Fruit fly (Drosophila melanogaster) whole organism, embryonic: ENCODE data around the gene CG15814.

Experiments used
- Adf1 ChIP-seq: fragments of 200-800 bp; sonication (Bioruptor generic); IDR thresholded peaks from 2 replicates; pipeline ENCODE4 v1.3.6; 2022; ENCODE audit warnings: missing biosample characterization, missing genetic modification characterization
- CG10543 ChIP-seq: fragments of 200-800 bp; sonication (Bioruptor generic); optimal IDR thresholded peaks from 3 replicates; lab custom pipeline; 2017; ENCODE audit warnings: missing biosample characterization, mild to moderate bottlenecking, missing genetic modification characterization, moderate library complexity
- CG10979 ChIP-seq: fragments of 200-800 bp; sonication (Bioruptor generic); optimal IDR thresholded peaks from 2 replicates; lab custom pipeline; 2018; ENCODE audit warnings: missing biosample characterization, mild to moderate bottlenecking, missing genetic modification characterization, moderate library complexity
- CG11398 ChIP-seq: fragments of 200-800 bp; sonication (Bioruptor generic); optimal IDR thresholded peaks from 2 replicates; lab custom pipeline; 2016; ENCODE audit warnings: missing biosample characterization, missing genetic modification characterization
- CG11456 ChIP-seq: fragments of 200-800 bp; sonication (Bioruptor generic); IDR thresholded peaks from 3 replicates; pipeline ENCODE4 v1.3.6; 2022; ENCODE audit warnings: missing biosample characterization, missing genetic modification characterization
- CG11560 ChIP-seq: fragments of 200-800 bp; sonication (Bioruptor generic); IDR thresholded peaks from 3 replicates; pipeline ENCODE4 v1.3.6; 2022; ENCODE audit warnings: missing biosample characterization, missing genetic modification characterization
- CG12744 ChIP-seq: fragments of 200-800 bp; sonication (Bioruptor generic); optimal IDR thresholded peaks from 2 replicates; lab custom pipeline; 2016; ENCODE audit warnings: missing biosample characterization, missing genetic modification characterization
- CG12769 ChIP-seq: fragments of 200-800 bp; sonication (Bioruptor generic); optimal IDR thresholded peaks from 2 replicates; lab custom pipeline; 2019; ENCODE audit warnings: missing biosample characterization, mild to moderate bottlenecking, missing genetic modification characterization, moderate library complexity
- CG14667 ChIP-seq: fragments of 200-800 bp; sonication (Bioruptor generic); IDR thresholded peaks from 2 replicates; pipeline ENCODE4 v1.3.6; 2022; ENCODE audit warnings: missing biosample characterization, missing genetic modification characterization
- CG18262 ChIP-seq: fragments of 200-800 bp; optimal IDR thresholded peaks from 3 replicates; lab custom pipeline; 2019; ENCODE audit warnings: missing biosample characterization, mild to moderate bottlenecking, missing genetic modification characterization, moderate library complexity
- CG2129 ChIP-seq: fragments of 200-800 bp; sonication (Bioruptor generic); IDR thresholded peaks from 2 replicates; pipeline ENCODE4 v1.3.6; 2022; ENCODE audit warnings: missing biosample characterization, missing genetic modification characterization; ENCODE audit not compliant: partially characterized antibody
- CG30020 ChIP-seq: fragments of 200-800 bp; optimal IDR thresholded peaks from 2 replicates; lab custom pipeline; 2019; ENCODE audit warnings: missing biosample characterization, mild to moderate bottlenecking, missing genetic modification characterization, moderate library complexity
- CG4730 ChIP-seq: fragments of 200-800 bp; sonication (Bioruptor generic); IDR thresholded peaks from 2 replicates; pipeline ENCODE4 v1.3.6; 2022; ENCODE audit warnings: missing biosample characterization, missing genetic modification characterization
- CG4854 ChIP-seq: fragments of 200-800 bp; sonication (Bioruptor generic); optimal IDR thresholded peaks from 2 replicates; lab custom pipeline; 2016; ENCODE audit warnings: missing biosample characterization, missing genetic modification characterization, inconsistent platforms
- CG6689 ChIP-seq: fragments of 200-800 bp; sonication (Bioruptor generic); IDR thresholded peaks from 2 replicates; pipeline ENCODE4 v1.3.6; 2022; ENCODE audit warnings: missing biosample characterization, missing genetic modification characterization
- CG7271 ChIP-seq: fragments of 200-800 bp; sonication (Bioruptor generic); optimal IDR thresholded peaks from 2 replicates; lab custom pipeline; 2018; ENCODE audit warnings: missing biosample characterization, mild to moderate bottlenecking, missing genetic modification characterization, moderate library complexity
- CG8290 ChIP-seq, 3 experiments: fragments of 200-800 bp; sonication (Bioruptor generic); optimal IDR thresholded peaks; 2 replicates each; lab custom pipeline; 2016 to 2019; ENCODE audit warnings: missing biosample characterization in 3 of 3, missing genetic modification characterization in 3 of 3, mild to moderate bottlenecking in 2 of 3, moderate library complexity in 1 of 3
- CG9876 ChIP-seq: fragments of 200-800 bp; sonication (Bioruptor generic); optimal IDR thresholded peaks from 2 replicates; lab custom pipeline; 2016; ENCODE audit warnings: missing biosample characterization, missing genetic modification characterization
- Camta ChIP-seq: fragments of 200-800 bp; sonication (Bioruptor generic); optimal IDR thresholded peaks from 2 replicates; lab custom pipeline; 2016; ENCODE audit warnings: missing biosample characterization, missing genetic modification characterization
- Doc3 ChIP-seq: fragments of 200-800 bp; sonication (Bioruptor generic); IDR thresholded peaks from 3 replicates; pipeline ENCODE4 v1.3.6; 2022; ENCODE audit warnings: missing biosample characterization, missing genetic modification characterization; ENCODE audit not compliant: partially characterized antibody
- Dref ChIP-seq: fragments of 200-800 bp; sonication (Bioruptor generic); IDR thresholded peaks from 2 replicates; pipeline ENCODE4 v1.3.6; 2022; ENCODE audit warnings: missing biosample characterization, missing genetic modification characterization
- ERR ChIP-seq: fragments of 200-800 bp; sonication (Bioruptor generic); optimal IDR thresholded peaks from 2 replicates; lab custom pipeline; 2016; ENCODE audit warnings: missing biosample characterization, missing genetic modification characterization
- Ets97D ChIP-seq: fragments of 200-800 bp; sonication (Bioruptor generic); optimal IDR thresholded peaks from 3 replicates; lab custom pipeline; 2016; ENCODE audit warnings: missing biosample characterization, missing genetic modification characterization
- HmgZ ChIP-seq: fragments of 200-800 bp; sonication (Bioruptor generic); optimal IDR thresholded peaks from 2 replicates; lab custom pipeline; 2018; ENCODE audit warnings: missing biosample characterization, mild to moderate bottlenecking, missing genetic modification characterization
- Neu2 ChIP-seq: fragments of 200-800 bp; sonication (Bioruptor generic); optimal IDR thresholded peaks from 3 replicates; lab custom pipeline; 2016; ENCODE audit warnings: missing biosample characterization, missing genetic modification characterization, borderline replicate concordance
- NfI ChIP-seq: fragments of 200-800 bp; sonication (Bioruptor generic); optimal IDR thresholded peaks from 3 replicates; lab custom pipeline; 2018; ENCODE audit warnings: missing biosample characterization, mild to moderate bottlenecking, missing genetic modification characterization, moderate library complexity
- Poxn ChIP-seq: fragments of 200-800 bp; sonication (Bioruptor generic); IDR thresholded peaks from 2 replicates; pipeline ENCODE4 v1.3.6; 2022; ENCODE audit warnings: missing biosample characterization, missing genetic modification characterization
- Sin3A ChIP-seq: fragments of >200 bp; optimal IDR thresholded peaks from 2 replicates; lab custom pipeline; 2018
- btn ChIP-seq: fragments of 200-800 bp; sonication (Bioruptor generic); optimal IDR thresholded peaks from 2 replicates; lab custom pipeline; 2016; ENCODE audit warnings: missing biosample characterization, missing genetic modification characterization
- chif ChIP-seq, 2 experiments: fragments of 200-800 bp; sonication (Bioruptor generic); optimal IDR thresholded peaks; 3 replicates each; lab custom pipeline; 2016; ENCODE audit warnings: missing biosample characterization in 2 of 2, missing genetic modification characterization in 2 of 2
- chm ChIP-seq: fragments of 200-800 bp; sonication (Bioruptor generic); IDR thresholded peaks from 2 replicates; pipeline ENCODE4 v1.3.6; 2022; ENCODE audit warnings: missing biosample characterization, missing genetic modification characterization
- emc ChIP-seq: fragments of 200-800 bp; sonication (Bioruptor generic); optimal IDR thresholded peaks from 2 replicates; lab custom pipeline; 2016; ENCODE audit warnings: missing biosample characterization, missing genetic modification characterization
- fd3F ChIP-seq: fragments of 200-800 bp; sonication (Bioruptor generic); optimal IDR thresholded peaks from 2 replicates; lab custom pipeline; 2018; ENCODE audit warnings: missing biosample characterization, mild to moderate bottlenecking, missing genetic modification characterization, moderate library complexity
- fd64A ChIP-seq: fragments of 200-800 bp; sonication (Bioruptor generic); optimal IDR thresholded peaks from 3 replicates; lab custom pipeline; 2018; ENCODE audit warnings: missing biosample characterization, mild to moderate bottlenecking, missing genetic modification characterization
- gce ChIP-seq: fragments of 200-800 bp; sonication (Bioruptor generic); IDR thresholded peaks from 3 replicates; pipeline ENCODE4 v1.3.6; 2022; ENCODE audit warnings: missing biosample characterization, missing genetic modification characterization
- gsb ChIP-seq: fragments of 200-800 bp; sonication (Bioruptor generic); IDR thresholded peaks from 2 replicates; pipeline ENCODE4 v1.3.6; 2022; ENCODE audit warnings: missing biosample characterization, missing genetic modification characterization
- ken ChIP-seq: fragments of 200-800 bp; sonication (Bioruptor generic); IDR thresholded peaks from 3 replicates; pipeline ENCODE4 v1.3.6; 2022; ENCODE audit warnings: missing biosample characterization, missing genetic modification characterization
- maf-S ChIP-seq: fragments of 200-800 bp; sonication (Bioruptor generic); optimal IDR thresholded peaks from 2 replicates; lab custom pipeline; 2016; ENCODE audit warnings: missing biosample characterization, missing genetic modification characterization
- nau ChIP-seq: fragments of 200-800 bp; sonication (Bioruptor generic); optimal IDR thresholded peaks from 3 replicates; lab custom pipeline; 2017; ENCODE audit warnings: missing biosample characterization, mild to moderate bottlenecking, missing genetic modification characterization, missing genetic modification reagents
- pb ChIP-seq: fragments of 200-800 bp; sonication (Bioruptor generic); optimal IDR thresholded peaks from 3 replicates; lab custom pipeline; 2016; ENCODE audit warnings: missing biosample characterization, missing genetic modification characterization
- pzg ChIP-seq: fragments of 200-800 bp; sonication (Bioruptor generic); optimal IDR thresholded peaks from 3 replicates; lab custom pipeline; 2018; ENCODE audit warnings: missing biosample characterization, mild to moderate bottlenecking, missing genetic modification characterization, moderate library complexity
- seq ChIP-seq: fragments of 200-800 bp; sonication (Bioruptor generic); IDR thresholded peaks from 2 replicates; pipeline ENCODE4 v1.3.6; 2022; ENCODE audit warnings: missing biosample characterization, missing genetic modification characterization
- sob ChIP-seq: fragments of 200-800 bp; sonication (Bioruptor generic); IDR thresholded peaks from 2 replicates; pipeline ENCODE4 v1.3.6; 2022; ENCODE audit warnings: missing biosample characterization, missing genetic modification characterization
- sr ChIP-seq: fragments of 200-800 bp; sonication (Bioruptor generic); IDR thresholded peaks from 3 replicates; pipeline ENCODE4 v1.3.6; 2022; ENCODE audit warnings: missing biosample characterization, missing genetic modification characterization
- tgo ChIP-seq: fragments of 200-800 bp; sonication (Bioruptor generic); IDR thresholded peaks from 3 replicates; pipeline ENCODE4 v1.3.6; 2022; ENCODE audit warnings: missing biosample characterization, missing genetic modification characterization
- tin ChIP-seq: fragments of 200-800 bp; sonication (Bioruptor generic); optimal IDR thresholded peaks from 3 replicates; lab custom pipeline; 2016; ENCODE audit warnings: missing biosample characterization, missing genetic modification characterization
- tup ChIP-seq: fragments of 200-800 bp; sonication (Bioruptor generic); optimal IDR thresholded peaks from 2 replicates; lab custom pipeline; 2016; ENCODE audit warnings: missing biosample characterization, mild to moderate bottlenecking, missing genetic modification characterization, moderate library complexity
- vnd ChIP-seq: fragments of 200-800 bp; sonication (Bioruptor generic); IDR thresholded peaks from 3 replicates; pipeline ENCODE4 v1.3.6; 2022; ENCODE audit warnings: missing biosample characterization, missing genetic modification characterization; ENCODE audit not compliant: partially characterized antibody

CG15814 gene

DNA sequence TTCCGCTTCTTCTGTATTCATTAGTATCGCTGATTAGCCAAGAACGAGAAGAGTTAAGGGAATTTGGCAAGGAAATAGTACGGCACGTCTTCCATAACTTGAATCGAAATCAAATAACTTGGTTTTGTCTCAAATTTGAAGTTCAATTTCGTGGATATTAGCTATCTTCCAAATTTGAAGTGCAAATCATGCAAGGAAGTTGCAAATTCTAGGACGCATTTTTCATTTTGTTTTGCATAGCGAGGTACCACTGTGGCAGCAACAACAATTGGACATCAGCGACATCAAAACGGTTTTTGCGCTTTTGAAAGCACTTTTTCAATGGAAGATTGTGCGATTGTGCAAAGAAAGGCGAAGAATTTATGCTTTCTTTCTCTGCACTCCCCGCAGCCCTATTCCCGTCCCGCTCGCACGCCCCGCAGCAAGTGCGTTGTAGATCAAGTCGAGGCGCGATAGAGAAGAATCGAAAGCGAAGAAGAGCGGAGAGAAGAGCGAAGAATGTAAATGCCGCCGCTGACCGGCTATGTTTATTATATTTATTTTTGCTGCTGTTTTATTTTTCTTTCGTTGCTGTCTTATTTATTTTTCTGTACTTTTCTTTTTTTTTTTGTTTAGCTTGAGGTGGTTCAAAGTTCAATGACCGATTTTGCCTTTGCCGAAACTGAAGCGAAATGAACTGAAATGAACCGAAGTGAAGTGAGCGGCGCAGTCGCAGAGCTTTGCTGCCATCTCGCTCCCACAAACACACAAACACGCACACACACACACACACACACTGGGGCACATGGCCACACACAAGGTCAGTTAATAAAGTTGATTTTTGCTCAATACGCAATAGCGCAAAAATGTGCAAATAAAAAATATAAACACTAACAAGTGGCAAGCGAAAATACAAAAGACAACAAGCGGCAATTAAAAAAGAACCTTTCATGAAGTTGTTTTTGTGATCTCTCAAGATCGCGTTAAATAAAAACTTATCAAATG, 31.3 kb upstream of the CG15814 start (continued):
- TF ChIP-seq CG8290 (GFP tag; optimal IDR thresholded peaks at IDR 0.05; lab: Kevin White, UChicago) = no peak
- TF ChIP-seq CG8290 (tag; optimal IDR thresholded peaks at IDR 0.05; lab: Kevin White, UChicago) = peak in 1 of 2 experiments; percentile 85
- no peak for TF ChIP-seq CG4854 (GFP tag; lab: Kevin White, UChicago)
- TF ChIP-seq pzg (GFP tag; lab: Kevin White, UChicago) = no peak
- no peak for TF ChIP-seq vnd (GFP tag; lab: Robert Waterston, UW)
- TF ChIP-seq ken = peak; percentile 47; the same call in 1 of the 3 replicates
- peak; percentile 36 for TF ChIP-seq maf-S (GFP tag; lab: Kevin White, UChicago)
- TF ChIP-seq sr (GFP tag; lab: Robert Waterston, UW) = no peak
- TF ChIP-seq CG10979 (tag; lab: Kevin White, UChicago) = no peak
- no peak for TF ChIP-seq CG14667
- TF ChIP-seq Dref (GFP tag; lab: Robert Waterston, UW) = peak; percentile 25; the same call in 1 of the 2 replicates
- peak; percentile 9 for TF ChIP-seq Camta (GFP tag; lab: Kevin White, UChicago)
- TF ChIP-seq fd64A (GFP tag; lab: Kevin White, UChicago) = no peak
- TF ChIP-seq CG9876 (GFP tag; lab: Kevin White, UChicago) = peak; percentile 34
- peak; percentile 89 for TF ChIP-seq CG12769 (tag; lab: Kevin White, UChicago)
- TF ChIP-seq seq (GFP tag; lab: Robert Waterston, UW) = peak; percentile 47; the same call in 1 of the 2 replicates
- TF ChIP-seq CG12744 = no peak
- no peak for TF ChIP-seq CG7271 (tag; lab: Kevin White, UChicago)
- no peak for TF ChIP-seq gsb (GFP tag; lab: Robert Waterston, UW)
- TF ChIP-seq CG2129 (GFP tag; lab: Robert Waterston, UW) = no peak
- TF ChIP-seq Ets97D (GFP tag; lab: Kevin White, UChicago) = no peak
- TF ChIP-seq CG11560 (tag; lab: Robert Waterston, UW) = no peak
- TF ChIP-seq tgo = no peak
- no peak for TF ChIP-seq ERR (GFP tag; lab: Kevin White, UChicago)
- no peak for TF ChIP-seq HmgZ (tag; lab: Kevin White, UChicago)
- peak; percentile 51 for TF ChIP-seq NfI (GFP tag; lab: Kevin White, UChicago)
- TF ChIP-seq Sin3A (lab: Kevin White, UChicago) = no peak
- TF ChIP-seq pb (GFP tag; lab: Kevin White, UChicago) = peak; percentile 2
- no peak for TF ChIP-seq CG11398
- peak; percentile 32 for TF ChIP-seq tin
- no peak for TF ChIP-seq CG30020
- peak; percentile 30; the same call in 1 of the 2 replicates for TF ChIP-seq CG4730 (GFP tag; lab: Robert Waterston, UW)
- TF ChIP-seq sob (GFP tag; lab: Robert Waterston, UW) = peak; percentile 41; the same call in 1 of the 2 replicates
- TF ChIP-seq Adf1 (GFP tag; lab: Robert Waterston, UW) = no peak; the same call in 1 of the 2 replicates
- no peak for TF ChIP-seq Neu2 (GFP tag; lab: Kevin White, UChicago)
- TF ChIP-seq CG18262 (tag; lab: Kevin White, UChicago) = peak; percentile 22
- no peak for TF ChIP-seq Doc3
- peak in 1 of 2 experiments; percentile 15 for TF ChIP-seq chif (GFP tag; optimal IDR thresholded peaks at IDR 0.05; lab: Kevin White, UChicago)
- TF ChIP-seq gce = 0 out of 3 replicates have a peak, but pooled peaks have one; percentile 17
- TF ChIP-seq btn (GFP tag; lab: Kevin White, UChicago) = no peak
- peak; percentile 14 for TF ChIP-seq CG10543
- peak; percentile 45 for TF ChIP-seq fd3F (GFP tag; lab: Kevin White, UChicago)
- peak; percentile 51 for TF ChIP-seq emc (GFP tag; lab: Kevin White, UChicago)
- 0 out of 3 replicates have a peak, but pooled peaks have one; percentile 67 for TF ChIP-seq CG11456 (GFP tag; lab: Robert Waterston, UW)
- TF ChIP-seq Poxn (GFP tag; lab: Robert Waterston, UW) = no peak
- no peak for TF ChIP-seq CG6689 (GFP tag; lab: Robert Waterston, UW)
- no peak for TF ChIP-seq tup (GFP tag; lab: Kevin White, UChicago)
- no peak for TF ChIP-seq nau (GFP tag; lab: Kevin White, UChicago)
- TF ChIP-seq chm (GFP tag; lab: Robert Waterston, UW) = 0 out of 2 replicates have a peak, but pooled peaks have one; percentile 13
